Fruit fly (Drosophila melanogaster) whole organism, embryonic: ENCODE data around the gene mRpL50.
A peak's percentile ranks its signal among the peaks of the same experiment; 100 is the strongest.

Experiments
- C15 ChIP-seq: fragments of 200-800 bp; sonication (Bioruptor generic); IDR thresholded peaks from 3 replicates; pipeline ENCODE4 v1.3.6; 2022; ENCODE audit warnings: missing biosample characterization, missing genetic modification characterization
- CG10274 ChIP-seq: fragments of 200-800 bp; sonication (Bioruptor generic); optimal IDR thresholded peaks from 3 replicates; lab custom pipeline; 2017; ENCODE audit warnings: missing biosample characterization, mild to moderate bottlenecking, missing genetic modification characterization
- CG10979 ChIP-seq: fragments of 200-800 bp; sonication (Bioruptor generic); optimal IDR thresholded peaks from 2 replicates; lab custom pipeline; 2018; ENCODE audit warnings: missing biosample characterization, mild to moderate bottlenecking, missing genetic modification characterization, moderate library complexity
- CG11504 ChIP-seq: fragments of 200-800 bp; sonication (Bioruptor generic); optimal IDR thresholded peaks from 3 replicates; lab custom pipeline; 2019; ENCODE audit warnings: missing biosample characterization, mild to moderate bottlenecking, missing genetic modification characterization, moderate library complexity
- CG13894 ChIP-seq: fragments of 200-800 bp; sonication (Bioruptor generic); optimal IDR thresholded peaks from 3 replicates; lab custom pipeline; 2018; ENCODE audit warnings: missing biosample characterization, mild to moderate bottlenecking, missing genetic modification characterization, moderate library complexity
- CG15011 ChIP-seq: fragments of 200-800 bp; sonication (Bioruptor generic); optimal IDR thresholded peaks from 3 replicates; lab custom pipeline; 2018; ENCODE audit warnings: missing biosample characterization, mild to moderate bottlenecking, missing genetic modification characterization
- CG1529 ChIP-seq: fragments of 200-800 bp; sonication (Bioruptor generic); optimal IDR thresholded peaks from 3 replicates; lab custom pipeline; 2018; ENCODE audit warnings: missing biosample characterization, missing genetic modification characterization
- CG16813 ChIP-seq: fragments of 200-800 bp; sonication (Bioruptor generic); IDR thresholded peaks from 3 replicates; pipeline ENCODE4 v1.3.6; 2022; ENCODE audit warnings: missing biosample characterization, missing genetic modification characterization; ENCODE audit not compliant: partially characterized antibody
- CG2678 ChIP-seq: fragments of 200-800 bp; sonication (Bioruptor generic); optimal IDR thresholded peaks from 3 replicates; lab custom pipeline; 2019; ENCODE audit warnings: missing biosample characterization, mild to moderate bottlenecking, missing genetic modification characterization, moderate library complexity
- CG30020 ChIP-seq: fragments of 200-800 bp; optimal IDR thresholded peaks from 2 replicates; lab custom pipeline; 2019; ENCODE audit warnings: missing biosample characterization, mild to moderate bottlenecking, missing genetic modification characterization, moderate library complexity
- CG3163 ChIP-seq: fragments of 200-800 bp; sonication (Bioruptor generic); optimal IDR thresholded peaks from 3 replicates; lab custom pipeline; 2016; ENCODE audit warnings: missing biosample characterization, missing genetic modification characterization
- CG32532 ChIP-seq: fragments of 200-800 bp; sonication (Bioruptor generic); IDR thresholded peaks from 2 replicates; pipeline ENCODE4 v1.3.6; 2022; ENCODE audit warnings: missing biosample characterization, missing genetic modification characterization
- CG34376 ChIP-seq: fragments of 200-800 bp; sonication (Bioruptor generic); optimal IDR thresholded peaks from 2 replicates; lab custom pipeline; 2018; ENCODE audit warnings: missing biosample characterization, mild to moderate bottlenecking, missing genetic modification characterization
- CG6654 ChIP-seq: fragments of 200-800 bp; sonication (Bioruptor generic); optimal IDR thresholded peaks from 2 replicates; lab custom pipeline; 2017; ENCODE audit warnings: missing biosample characterization, mild to moderate bottlenecking, missing genetic modification characterization
- CG7271 ChIP-seq: fragments of 200-800 bp; sonication (Bioruptor generic); optimal IDR thresholded peaks from 2 replicates; lab custom pipeline; 2018; ENCODE audit warnings: missing biosample characterization, mild to moderate bottlenecking, missing genetic modification characterization, moderate library complexity
- CG7839 ChIP-seq: fragments of 200-800 bp; sonication (Bioruptor generic); optimal IDR thresholded peaks from 3 replicates; lab custom pipeline; 2018; ENCODE audit warnings: missing biosample characterization, mild to moderate bottlenecking, missing genetic modification characterization, moderate library complexity
- CG8388 ChIP-seq: fragments of 200-800 bp; sonication (Bioruptor generic); optimal IDR thresholded peaks from 2 replicates; lab custom pipeline; 2019; ENCODE audit warnings: missing biosample characterization, mild to moderate bottlenecking, missing genetic modification characterization, moderate library complexity
- Camta ChIP-seq: fragments of 200-800 bp; sonication (Bioruptor generic); optimal IDR thresholded peaks from 2 replicates; lab custom pipeline; 2016; ENCODE audit warnings: missing biosample characterization, missing genetic modification characterization
- Doc2 ChIP-seq: fragments of 200-800 bp; sonication (Bioruptor generic); IDR thresholded peaks from 2 replicates; pipeline ENCODE4 v1.3.6; 2022; ENCODE audit warnings: missing biosample characterization, missing genetic modification characterization
- Dref ChIP-seq: fragments of 200-800 bp; sonication (Bioruptor generic); IDR thresholded peaks from 2 replicates; pipeline ENCODE4 v1.3.6; 2022; ENCODE audit warnings: missing biosample characterization, missing genetic modification characterization
- GATAe ChIP-seq: fragments of 200-800 bp; sonication (Bioruptor generic); conservative IDR thresholded peaks from 2 replicates; pipeline ENCODE4 v1.3.6; 2022; ENCODE audit warnings: missing biosample characterization, missing genetic modification characterization
- HHEX ChIP-seq: fragments of 200-800 bp; sonication (Bioruptor generic); optimal IDR thresholded peaks from 3 replicates; lab custom pipeline; 2017; ENCODE audit warnings: missing biosample characterization, mild to moderate bottlenecking, missing genetic modification characterization, missing genetic modification reagents
- Nf-YC ChIP-seq: fragments of 200-800 bp; optimal IDR thresholded peaks from 3 replicates; lab custom pipeline; 2019; ENCODE audit warnings: missing biosample characterization, mild to moderate bottlenecking, missing genetic modification characterization, moderate library complexity
- Sry-δ ChIP-seq: fragments of 200-800 bp; sonication (Bioruptor generic); optimal IDR thresholded peaks from 2 replicates; lab custom pipeline; 2016; ENCODE audit warnings: missing biosample characterization, missing genetic modification characterization
- Trl ChIP-seq, 3 experiments: fragments of >200 bp in 2 of 3; fragments of 200-800 bp in 1 of 3; sonication (Bioruptor generic) in 1 of 3; optimal IDR thresholded peaks; 2 replicates in 1 of 3; 3 replicates in 2 of 3; lab custom pipeline; 2016 to 2017; ENCODE audit warnings: missing biosample characterization in 1 of 3, missing genetic modification characterization in 1 of 3
- Vsx1 ChIP-seq: fragments of 200-800 bp; sonication (Bioruptor generic); optimal IDR thresholded peaks from 2 replicates; lab custom pipeline; 2017; ENCODE audit warnings: missing biosample characterization, mild to moderate bottlenecking, missing genetic modification characterization, missing genetic modification reagents
- ase ChIP-seq: fragments of 200-800 bp; sonication (Bioruptor generic); IDR thresholded peaks from 3 replicates; pipeline ENCODE4 v1.3.6; 2022; ENCODE audit warnings: missing biosample characterization, missing genetic modification characterization
- bcd ChIP-seq: fragments of 200-800 bp; sonication (Bioruptor generic); optimal IDR thresholded peaks from 2 replicates; lab custom pipeline; 2017; ENCODE audit warnings: missing biosample characterization, mild to moderate bottlenecking, missing genetic modification characterization
- cad ChIP-seq: fragments of >200 bp; optimal IDR thresholded peaks from 2 replicates; lab custom pipeline; 2017; ENCODE audit warnings: missing biosample characterization, missing genetic modification characterization
- cato ChIP-seq: fragments of 200-800 bp; sonication (Bioruptor generic); optimal IDR thresholded peaks from 2 replicates; lab custom pipeline; 2016; ENCODE audit warnings: missing biosample characterization, missing genetic modification characterization, borderline replicate concordance
- chif ChIP-seq, 2 experiments: fragments of 200-800 bp; sonication (Bioruptor generic); optimal IDR thresholded peaks; 3 replicates each; lab custom pipeline; 2016; ENCODE audit warnings: missing biosample characterization in 2 of 2, missing genetic modification characterization in 2 of 2
- chinmo ChIP-seq: fragments of 200-800 bp; sonication (Bioruptor generic); IDR thresholded peaks from 4 replicates; pipeline ENCODE4 v1.3.6; 2022; ENCODE audit warnings: missing biosample characterization, missing genetic modification characterization; ENCODE audit not compliant: partially characterized antibody
- chm ChIP-seq: fragments of 200-800 bp; sonication (Bioruptor generic); IDR thresholded peaks from 2 replicates; pipeline ENCODE4 v1.3.6; 2022; ENCODE audit warnings: missing biosample characterization, missing genetic modification characterization
- crol ChIP-seq: fragments of 200-800 bp; sonication (Bioruptor generic); IDR thresholded peaks from 2 replicates; pipeline ENCODE4 v1.3.6; 2022; ENCODE audit warnings: missing biosample characterization, missing genetic modification characterization
- da ChIP-seq: fragments of 200-800 bp; sonication (Bioruptor generic); optimal IDR thresholded peaks from 2 replicates; lab custom pipeline; 2016; ENCODE audit warnings: missing biosample characterization, missing genetic modification characterization
- eve ChIP-seq, 2 experiments: fragments of >200 bp; optimal IDR thresholded peaks; 2 replicates each; lab custom pipeline; 2017; ENCODE audit warnings: missing biosample characterization in 2 of 2, missing genetic modification characterization in 2 of 2
- gcm2 ChIP-seq: fragments of 200-800 bp; sonication (Bioruptor generic); optimal IDR thresholded peaks from 2 replicates; lab custom pipeline; 2016; ENCODE audit warnings: missing biosample characterization, missing genetic modification characterization
- her ChIP-seq: fragments of 200-800 bp; sonication (Bioruptor generic); optimal IDR thresholded peaks from 2 replicates; lab custom pipeline; 2016; ENCODE audit warnings: missing biosample characterization, missing genetic modification characterization
- jing ChIP-seq: fragments of 200-800 bp; sonication (Bioruptor generic); optimal IDR thresholded peaks from 2 replicates; lab custom pipeline; 2018; ENCODE audit warnings: missing biosample characterization, mild to moderate bottlenecking, missing genetic modification characterization
- lilli ChIP-seq: fragments of 200-800 bp; sonication (Bioruptor generic); optimal IDR thresholded peaks from 3 replicates; lab custom pipeline; 2016; ENCODE audit warnings: missing biosample characterization, missing genetic modification characterization
- mam ChIP-seq: fragments of 200-800 bp; sonication (Bioruptor generic); optimal IDR thresholded peaks from 3 replicates; lab custom pipeline; 2016; ENCODE audit warnings: missing biosample characterization, missing genetic modification characterization
- oc ChIP-seq: fragments of 200-800 bp; sonication (Bioruptor generic); optimal IDR thresholded peaks from 2 replicates; lab custom pipeline; 2018; ENCODE audit warnings: missing biosample characterization, mild to moderate bottlenecking, missing genetic modification characterization, moderate library complexity
- pros ChIP-seq: fragments of 200-800 bp; sonication (Bioruptor generic); optimal IDR thresholded peaks from 3 replicates; lab custom pipeline; 2019; ENCODE audit warnings: missing biosample characterization, mild to moderate bottlenecking, missing genetic modification characterization, moderate library complexity
- sd ChIP-seq: fragments of 200-800 bp; sonication (Bioruptor generic); optimal IDR thresholded peaks from 3 replicates; lab custom pipeline; 2018; ENCODE audit warnings: missing biosample characterization, mild to moderate bottlenecking, missing genetic modification characterization, moderate library complexity
- sima ChIP-seq: fragments of 200-800 bp; sonication (Bioruptor generic); optimal IDR thresholded peaks from 2 replicates; lab custom pipeline; 2016; ENCODE audit warnings: missing biosample characterization, missing genetic modification characterization
- slp2 ChIP-seq: fragments of 200-800 bp; sonication (Bioruptor generic); optimal IDR thresholded peaks from 2 replicates; lab custom pipeline; 2016; ENCODE audit warnings: missing biosample characterization, missing genetic modification characterization
- unpg ChIP-seq: fragments of 200-800 bp; sonication (Bioruptor generic); optimal IDR thresholded peaks from 3 replicates; lab custom pipeline; 2018; ENCODE audit warnings: missing biosample characterization, mild to moderate bottlenecking, missing genetic modification characterization, moderate library complexity
- wdn ChIP-seq: fragments of 200-800 bp; sonication (Bioruptor generic); IDR thresholded peaks from 2 replicates; pipeline ENCODE4 v1.3.6; 2022; ENCODE audit warnings: missing biosample characterization, missing genetic modification characterization
- wek ChIP-seq: fragments of 200-800 bp; sonication (Bioruptor generic); optimal IDR thresholded peaks from 3 replicates; lab custom pipeline; 2018; ENCODE audit warnings: missing biosample characterization, mild to moderate bottlenecking, missing genetic modification characterization, moderate library complexity
- zfh2 ChIP-seq: fragments of 200-800 bp; sonication (Bioruptor generic); optimal IDR thresholded peaks from 2 replicates; lab custom pipeline; 2016; ENCODE audit warnings: missing biosample characterization, missing genetic modification characterization

Gene mRpL50

dm6 chr3L:7241217-7241859 is 2.4 kb downstream of the mRpL50 start, which contains the start of the genes RpL18 and Neos (continued):
- TF ChIP-seq her (GFP tag; lab: Kevin White, UChicago): peak; percentile 21
- peak; percentile 87 for TF ChIP-seq wek
- TF ChIP-seq CG13894 (tag; lab: Kevin White, UChicago): peak; percentile 60
- TF ChIP-seq CG3163 (GFP tag; lab: Kevin White, UChicago): peak; percentile 71
- peak; percentile 65 for TF ChIP-seq Camta (GFP tag; lab: Kevin White, UChicago)
- TF ChIP-seq da (GFP tag; lab: Kevin White, UChicago): no peak
- TF ChIP-seq CG11504: peak; percentile 67
- peak; percentile 53 for TF ChIP-seq wdn (GFP tag; lab: Robert Waterston, UW)
- TF ChIP-seq CG16813 (GFP tag; lab: Robert Waterston, UW): no peak
- peak; percentile 55 for TF ChIP-seq CG7839 (tag; lab: Kevin White, UChicago)
- TF ChIP-seq Sry-δ (GFP tag; lab: Kevin White, UChicago): peak; percentile 48
- peak; percentile 77 for TF ChIP-seq lilli (GFP tag; lab: Kevin White, UChicago)
- TF ChIP-seq Nf-YC (tag; lab: Kevin White, UChicago): peak; percentile 62
- TF ChIP-seq crol (GFP tag; lab: Robert Waterston, UW): no peak
- peak; percentile 76 for TF ChIP-seq chm (GFP tag; lab: Robert Waterston, UW)
- TF ChIP-seq cad (GFP tag; lab: Kevin White, UChicago): no peak
- no peak for TF ChIP-seq Trl (optimal IDR thresholded peaks at IDR 0.05; lab: Kevin White, UChicago)
- TF ChIP-seq Trl (GFP tag; optimal IDR thresholded peaks at IDR 0.05; lab: Kevin White, UChicago): peak; percentile 76
- TF ChIP-seq zfh2 (GFP tag; lab: Kevin White, UChicago): peak; percentile 52
- TF ChIP-seq CG10979: peak; percentile 43
- peak; percentile 89 for TF ChIP-seq CG34376 (GFP tag; lab: Kevin White, UChicago)
- TF ChIP-seq GATAe: no peak
- peak; percentile 72 for TF ChIP-seq CG15011 (GFP tag; lab: Kevin White, UChicago)
- TF ChIP-seq ase (GFP tag; lab: Robert Waterston, UW): no peak
- peak; percentile 74 for TF ChIP-seq CG1529 (GFP tag; lab: Kevin White, UChicago)
- TF ChIP-seq CG30020 (tag; lab: Kevin White, UChicago): peak; percentile 53
- TF ChIP-seq chinmo (GFP tag; lab: Robert Waterston, UW): no peak
- TF ChIP-seq pros: no peak
- TF ChIP-seq Vsx1 (GFP tag; lab: Kevin White, UChicago): no peak
- peak; percentile 17 for TF ChIP-seq slp2 (GFP tag; lab: Kevin White, UChicago)
- TF ChIP-seq CG7271 (tag; lab: Kevin White, UChicago): peak; percentile 86
- TF ChIP-seq CG2678 (tag; lab: Kevin White, UChicago): peak; percentile 67
- TF ChIP-seq C15: no peak
- peak; percentile 36 for TF ChIP-seq cato (GFP tag; lab: Kevin White, UChicago)
- TF ChIP-seq CG6654 (GFP tag; lab: Kevin White, UChicago): no peak
- peak; percentile 66 for TF ChIP-seq gcm2 (GFP tag; lab: Kevin White, UChicago)
- no peak for TF ChIP-seq Doc2
- no peak for TF ChIP-seq jing (GFP tag; lab: Kevin White, UChicago)
- no peak for TF ChIP-seq sd (tag; lab: Kevin White, UChicago)
- peak; percentile 70 for TF ChIP-seq CG32532 (GFP tag; lab: Robert Waterston, UW)
- no peak for TF ChIP-seq oc (tag; lab: Kevin White, UChicago)
- peak; percentile 73 for TF ChIP-seq bcd (GFP tag; lab: Kevin White, UChicago)
- TF ChIP-seq sima (GFP tag; lab: Kevin White, UChicago): peak; percentile 31
- peak; percentile 56 for TF ChIP-seq CG10274 (GFP tag; lab: Kevin White, UChicago)
- TF ChIP-seq mam: peak; percentile 39
- TF ChIP-seq unpg: peak; percentile 72
- TF ChIP-seq CG8388: peak; percentile 63
- TF ChIP-seq HHEX (GFP tag; lab: Kevin White, UChicago): peak; percentile 81
- TF ChIP-seq eve (GFP tag; optimal IDR thresholded peaks at IDR 0.05; lab: Kevin White, UChicago): no peak
- no peak for TF ChIP-seq Dref (GFP tag; lab: Robert Waterston, UW)
- peak; percentile 49 to 56 for TF ChIP-seq chif (GFP tag; optimal IDR thresholded peaks at IDR 0.05; lab: Kevin White, UChicago)
